Worm (Caenorhabditis elegans) whole organism, L2 larva: ENCODE measurements around the gene C07E3.8.

Experiments used
- R02D3.7 ChIP-seq: fragments of 150-350 bp; optimal IDR thresholded peaks from 2 replicates; lab custom pipeline; 2014; ENCODE audit warnings: missing biosample characterization, missing genetic modification characterization
- Y55F3AM.14 ChIP-seq: fragments of 200-800 bp; sonication (Bioruptor generic); optimal IDR thresholded peaks from 2 replicates; lab custom pipeline; 2018; ENCODE audit warnings: mild to moderate bottlenecking, missing genetic modification characterization, missing compliant biosample characterization
- ZK546.5 ChIP-seq: sonication (generic microtip); optimal IDR thresholded peaks from 2 replicates; lab custom pipeline; 2017; ENCODE audit warnings: missing biosample characterization, missing genetic modification characterization
- alr-1 ChIP-seq: fragments of 150-350 bp; optimal IDR thresholded peaks from 2 replicates; lab custom pipeline; 2014; ENCODE audit warnings: missing biosample characterization, missing genetic modification characterization
- ama-1 ChIP-seq: fragments of 150-350 bp; optimal IDR thresholded peaks from 2 replicates; lab custom pipeline; 2018; ENCODE audit warnings: inconsistent platforms
- blmp-1 ChIP-seq: sonication (generic microtip); optimal IDR thresholded peaks from 2 replicates; lab custom pipeline; 2017; ENCODE audit warnings: missing genetic modification characterization, mild to moderate bottlenecking, missing compliant biosample characterization, antibody characterized with exemption, moderate library complexity; ENCODE audit not compliant: insufficient read depth
- ceh-82 ChIP-seq: fragments of 150-350 bp; optimal IDR thresholded peaks from 2 replicates; lab custom pipeline; 2014; ENCODE audit warnings: missing biosample characterization, missing genetic modification characterization
- crh-2 ChIP-seq: sonication (generic microtip); optimal IDR thresholded peaks from 2 replicates; lab custom pipeline; 2017; ENCODE audit warnings: missing biosample characterization, missing genetic modification characterization
- elt-1 ChIP-seq: fragments of 150-350 bp; optimal IDR thresholded peaks from 2 replicates; lab custom pipeline; 2014; ENCODE audit warnings: missing biosample characterization, missing genetic modification characterization
- elt-3 ChIP-seq: sonication (generic microtip); optimal IDR thresholded peaks from 2 replicates; lab custom pipeline; 2017; ENCODE audit warnings: missing biosample characterization, missing genetic modification characterization
- fos-1 ChIP-seq: fragments of 150-350 bp; optimal IDR thresholded peaks from 2 replicates; lab custom pipeline; 2014; ENCODE audit warnings: missing biosample characterization, missing genetic modification characterization
- lin-39 ChIP-seq: fragments of 150-350 bp; optimal IDR thresholded peaks from 2 replicates; lab custom pipeline; 2014; ENCODE audit warnings: missing biosample characterization, missing genetic modification reagents, missing genetic modification characterization
- lsy-2 ChIP-seq, 2 experiments: fragments of 150-350 bp in 1 of 2; sonication (generic microtip) in 1 of 2; optimal IDR thresholded peaks; 2 replicates each; lab custom pipeline; 2014 to 2017; ENCODE audit warnings: missing biosample characterization in 2 of 2, missing genetic modification characterization in 2 of 2
- mab-5 ChIP-seq: fragments of 150-350 bp; optimal IDR thresholded peaks from 2 replicates; lab custom pipeline; 2014; ENCODE audit warnings: missing biosample characterization, missing genetic modification characterization
- mdl-1 ChIP-seq, 2 experiments: fragments of 150-350 bp in 1 of 2; sonication (generic microtip) in 1 of 2; optimal IDR thresholded peaks; 2 replicates each; lab custom pipeline; 2017; ENCODE audit warnings: missing biosample characterization in 2 of 2, missing genetic modification characterization in 2 of 2
- nhr-10 ChIP-seq: sonication (generic microtip); optimal IDR thresholded peaks from 2 replicates; lab custom pipeline; 2017; ENCODE audit warnings: missing biosample characterization, missing genetic modification characterization
- nhr-11 ChIP-seq: fragments of 150-350 bp; optimal IDR thresholded peaks from 2 replicates; lab custom pipeline; 2014; ENCODE audit warnings: missing biosample characterization, missing genetic modification characterization
- nhr-12 ChIP-seq: fragments of 150-350 bp; optimal IDR thresholded peaks from 2 replicates; lab custom pipeline; 2014; ENCODE audit warnings: missing biosample characterization, missing genetic modification characterization
- nhr-21 ChIP-seq: fragments of 150-350 bp; optimal IDR thresholded peaks from 2 replicates; lab custom pipeline; 2014; ENCODE audit warnings: missing biosample characterization, missing genetic modification characterization
- nhr-23 ChIP-seq: fragments of 150-350 bp; optimal IDR thresholded peaks from 2 replicates; lab custom pipeline; 2014; ENCODE audit warnings: missing biosample characterization, missing genetic modification reagents, missing genetic modification characterization
- nhr-6 ChIP-seq: fragments of 150-350 bp; optimal IDR thresholded peaks from 2 replicates; lab custom pipeline; 2014; ENCODE audit warnings: missing biosample characterization, missing genetic modification characterization
- nhr-77 ChIP-seq: fragments of 150-350 bp; optimal IDR thresholded peaks from 2 replicates; lab custom pipeline; 2014; ENCODE audit warnings: missing biosample characterization, missing genetic modification characterization
- peb-1 ChIP-seq: fragments of 150-350 bp; optimal IDR thresholded peaks from 2 replicates; lab custom pipeline; 2014; ENCODE audit warnings: missing biosample characterization, missing genetic modification characterization
- sem-4 ChIP-seq: fragments of 150-350 bp; optimal IDR thresholded peaks from 2 replicates; lab custom pipeline; 2014; ENCODE audit warnings: missing biosample characterization, missing genetic modification reagents, missing genetic modification characterization
- skn-1 ChIP-seq: sonication (generic microtip); optimal IDR thresholded peaks from 2 replicates; lab custom pipeline; 2017; ENCODE audit warnings: missing biosample characterization, missing genetic modification characterization
- sma-9 ChIP-seq, 2 experiments: fragments of 150-350 bp in 1 of 2; sonication (generic microtip) in 1 of 2; optimal IDR thresholded peaks; 2 replicates each; lab custom pipeline; 2014 to 2016; ENCODE audit warnings: missing genetic modification characterization in 2 of 2, mild to moderate bottlenecking in 1 of 2, missing biosample characterization in 1 of 2, missing compliant biosample characterization in 1 of 2, missing genetic modification reagents in 1 of 2, moderate library complexity in 1 of 2
- snpc-4 ChIP-seq: fragments of 150-350 bp; optimal IDR thresholded peaks from 2 replicates; lab custom pipeline; 2014; ENCODE audit warnings: missing biosample characterization, missing genetic modification characterization
- zag-1 ChIP-seq: fragments of 150-350 bp; optimal IDR thresholded peaks from 2 replicates; lab custom pipeline; 2014; ENCODE audit warnings: missing biosample characterization, missing genetic modification characterization
- ztf-1 ChIP-seq: fragments of 200-800 bp; sonication (Bioruptor generic); conservative IDR thresholded peaks from 2 replicates; pipeline ENCODE4 v1.3.6; 2022; ENCODE audit warnings: missing genetic modification characterization, missing compliant biosample characterization
- ztf-11 ChIP-seq: sonication (generic microtip); optimal IDR thresholded peaks from 2 replicates; lab custom pipeline; 2017; ENCODE audit warnings: missing biosample characterization, missing genetic modification characterization
- ztf-4 ChIP-seq: fragments of 150-350 bp; optimal IDR thresholded peaks from 2 replicates; lab custom pipeline; 2014; ENCODE audit warnings: missing biosample characterization, missing genetic modification characterization

Gene C07E3.8

DNA sequence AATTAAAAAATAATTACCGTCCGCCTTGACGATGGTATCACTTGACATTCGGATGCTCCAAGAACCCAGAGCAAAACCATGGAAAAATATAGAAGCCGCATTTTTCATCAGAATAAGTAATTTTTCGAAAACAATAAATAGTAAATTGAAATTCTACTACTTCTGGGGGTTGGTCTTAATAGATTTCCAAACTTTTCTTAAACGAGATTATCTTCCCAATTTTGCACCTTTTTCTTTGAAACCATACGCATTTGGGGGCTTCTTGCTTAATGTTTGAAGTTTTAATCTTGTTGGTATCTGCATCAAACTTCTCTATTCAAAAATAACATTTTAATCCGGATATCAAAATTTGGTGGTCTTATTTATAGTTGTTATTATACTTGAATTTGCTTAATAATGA lies 35.9 kb upstream of the C07E3.8 start, which contains the start of gene gcy-5:
TSS of gene gcy-5 (minus strand) at position 101 of the 400 bp plus-strand sequence.
- no peak for TF ChIP-seq nhr-11
- no peak for TF ChIP-seq skn-1 (tag; lab: Kevin White, UChicago)
- no peak for TF ChIP-seq blmp-1 (tag; lab: Kevin White, UChicago)
- no peak for TF ChIP-seq sem-4 (tag; lab: Kevin White, UChicago)
- TF ChIP-seq R02D3.7 (tag; lab: Kevin White, UChicago): no peak
- no peak for TF ChIP-seq ama-1 (lab: Kevin White, UChicago)
- TF ChIP-seq sma-9 (GFP tag; optimal IDR thresholded peaks at IDR 0.05; lab: Kevin White, UChicago): no peak
- no peak for TF ChIP-seq sma-9 (tag; optimal IDR thresholded peaks at IDR 0.05; lab: Kevin White, UChicago)
- TF ChIP-seq ztf-11 (tag; lab: Kevin White, UChicago): no peak
- no peak for TF ChIP-seq mab-5 (tag; lab: Kevin White, UChicago)
- no peak for TF ChIP-seq elt-3 (tag; lab: Kevin White, UChicago)
- TF ChIP-seq nhr-23 (tag; lab: Kevin White, UChicago): no peak
- no peak for TF ChIP-seq peb-1 (tag; lab: Kevin White, UChicago)
- no peak for TF ChIP-seq ceh-82 (tag; lab: Kevin White, UChicago)
- no peak for TF ChIP-seq nhr-6 (tag; lab: Kevin White, UChicago)
- no peak for TF ChIP-seq snpc-4
- no peak for TF ChIP-seq alr-1
- TF ChIP-seq lsy-2 (tag; optimal IDR thresholded peaks at IDR 0.05; lab: Kevin White, UChicago): no peak
- TF ChIP-seq Y55F3AM.14 (GFP tag; lab: Kevin White, UChicago): no peak
- TF ChIP-seq nhr-12: no peak
- TF ChIP-seq, all 48 proteins: peak for 0

DNA sequence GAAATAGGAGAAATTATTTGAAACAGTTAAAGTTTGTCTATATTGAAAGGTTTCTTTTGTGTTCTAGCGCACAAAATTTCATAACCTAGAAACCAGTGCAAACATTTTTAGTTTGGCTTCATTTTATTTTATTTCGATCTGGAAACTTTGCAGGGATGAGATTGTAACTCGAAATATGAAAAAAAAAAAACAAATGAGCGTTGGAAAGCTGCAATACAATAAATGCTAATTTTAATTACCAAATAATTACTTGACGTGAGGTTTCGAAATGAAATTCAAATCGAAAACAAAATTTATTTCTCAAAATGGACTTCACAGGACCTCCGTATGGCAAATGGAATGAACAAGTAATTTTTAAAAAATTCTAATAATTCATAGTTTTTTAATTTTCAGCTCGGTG lies 35.1 kb upstream of the C07E3.8 start, which contains the start of gene M02G9.4:
TSS of gene M02G9.4 (plus strand) at position 301 of the 400 bp plus-strand sequence.
- no peak for TF ChIP-seq lsy-2 (tag; optimal IDR thresholded peaks at IDR 0.05; lab: Kevin White, UChicago)
- TF ChIP-seq lin-39 (tag; lab: Kevin White, UChicago): no peak
- TF ChIP-seq nhr-10 (tag; lab: Kevin White, UChicago): no peak
- TF ChIP-seq zag-1 (tag; lab: Kevin White, UChicago): no peak
- no peak for TF ChIP-seq ZK546.5 (tag; lab: Kevin White, UChicago)
- no peak for TF ChIP-seq nhr-77 (tag; lab: Kevin White, UChicago)

- TF ChIP-seq sma-9 (GFP tag; optimal IDR thresholded peaks at IDR 0.05; lab: Kevin White, UChicago): no peak
- TF ChIP-seq sma-9 (tag; optimal IDR thresholded peaks at IDR 0.05; lab: Kevin White, UChicago): no peak
- TF ChIP-seq nhr-10 (tag; lab: Kevin White, UChicago): no peak
- TF ChIP-seq ztf-4: no peak
- TF ChIP-seq elt-1 (tag; lab: Kevin White, UChicago): no peak
- TF ChIP-seq, all 48 proteins: peak for 0
Measured at ce11 chrII:10321410-10321809, 30.7 kb upstream of the C07E3.8 start, which contains the start of gene idpp-4. TSS of gene idpp-4 (plus strand) at chrII:10321460.

DNA sequence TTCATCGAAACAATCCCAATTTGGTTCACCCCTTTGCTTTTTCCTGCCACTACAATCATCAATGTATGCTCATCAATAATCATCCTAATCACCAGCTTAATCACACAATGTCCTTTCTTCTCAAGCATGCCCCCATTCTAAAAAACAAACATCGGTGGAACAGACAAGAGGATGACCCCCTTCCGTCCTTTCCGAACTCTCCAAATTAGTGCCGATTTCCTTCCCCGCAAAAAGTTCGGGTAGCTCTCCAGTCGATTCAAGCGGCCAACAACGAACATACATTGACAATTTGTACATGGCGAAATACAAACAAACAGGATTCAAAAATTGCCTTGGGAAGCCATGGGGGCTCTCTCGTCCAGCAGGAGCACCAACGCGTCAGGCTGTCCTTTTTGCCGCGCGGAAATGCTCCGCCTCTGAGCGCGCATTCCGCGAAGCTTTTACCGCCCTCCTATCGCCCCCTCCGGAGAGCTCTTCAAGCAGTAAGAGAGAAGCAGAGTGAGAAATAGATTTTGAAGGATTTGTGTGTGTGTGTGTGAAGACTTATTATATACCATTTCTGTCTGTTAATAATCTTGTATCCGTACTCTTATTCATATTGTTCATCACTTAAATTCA lies 26.3 kb upstream of the C07E3.8 start, which contains the start of gene appg-1:
TSS of gene appg-1 (plus strand) at position 427 of the 618 bp plus-strand sequence.
- TF ChIP-seq alr-1: no peak
- no peak for TF ChIP-seq mdl-1 (tag; optimal IDR thresholded peaks at IDR 0.05; lab: Kevin White, UChicago)
- TF ChIP-seq ztf-1: no peak

ce11 chrII:10329754-10330153 lies 22.3 kb upstream of the C07E3.8 start:
- TF ChIP-seq alr-1: no peak
- no peak for TF ChIP-seq mab-5 (tag; lab: Kevin White, UChicago)
- TF ChIP-seq skn-1 (tag; lab: Kevin White, UChicago): no peak
- TF ChIP-seq ztf-4: no peak
- no peak for TF ChIP-seq nhr-21 (tag; lab: Kevin White, UChicago)
- no peak for TF ChIP-seq nhr-10 (tag; lab: Kevin White, UChicago)
- no peak for TF ChIP-seq ceh-82 (tag; lab: Kevin White, UChicago)
- no peak for TF ChIP-seq mdl-1 (tag; optimal IDR thresholded peaks at IDR 0.05; lab: Kevin White, UChicago)
- TF ChIP-seq nhr-77 (tag; lab: Kevin White, UChicago): no peak
- no peak for TF ChIP-seq nhr-6 (tag; lab: Kevin White, UChicago)
- no peak for TF ChIP-seq elt-1 (tag; lab: Kevin White, UChicago)
- TF ChIP-seq Y55F3AM.14 (GFP tag; lab: Kevin White, UChicago): no peak
- TF ChIP-seq ztf-1: no peak
- no peak for TF ChIP-seq crh-2 (tag; lab: Kevin White, UChicago)
- no peak for TF ChIP-seq blmp-1 (tag; lab: Kevin White, UChicago)
- no peak for TF ChIP-seq fos-1 (tag; lab: Kevin White, UChicago)
